Worm (Caenorhabditis elegans): ENCODE results near the gene T16A9.5.

T16A9.5 gene

DNA sequence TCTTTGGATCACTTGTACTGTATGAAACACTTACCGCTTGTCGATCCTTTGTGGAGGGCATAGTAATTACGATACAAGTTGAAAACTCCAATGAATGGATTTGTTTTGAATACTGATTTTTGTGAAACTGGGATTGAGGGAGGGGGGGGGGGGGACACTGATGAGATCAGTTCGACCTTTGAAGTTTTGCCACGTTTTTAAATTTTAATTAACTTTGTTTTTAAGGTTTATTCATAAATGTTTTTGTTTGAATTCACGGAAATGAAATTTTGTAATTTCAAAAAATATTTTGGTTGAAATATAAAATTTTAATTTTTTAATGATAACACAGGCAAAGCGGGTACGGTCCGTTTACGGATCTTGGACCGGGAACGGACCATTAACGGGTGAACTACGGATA is 20.9 kb upstream of the T16A9.5 start, which contains the start of gene ent-3:
ent-3 (minus strand) TSS at position 101 of the 400 bp plus-strand sequence.
- TF ChIP-seq madf-2 (tag; optimal IDR thresholded peaks at IDR 0.05) = no peak
- no peak for TF ChIP-seq ceh-9 (tag; optimal IDR thresholded peaks at IDR 0.05)
- TF ChIP-seq rnt-1 (tag; optimal IDR thresholded peaks at IDR 0.05) = no peak
- TF ChIP-seq ceh-18 (tag; optimal IDR thresholded peaks at IDR 0.05) = no peak
- TF ChIP-seq ceh-2 (tag; optimal IDR thresholded peaks at IDR 0.05) = no peak
- no peak for TF ChIP-seq dve-1 (tag; optimal IDR thresholded peaks at IDR 0.05)
- no peak for TF ChIP-seq T23F11.4 (GFP tag; optimal IDR thresholded peaks at IDR 0.05)
- no peak for TF ChIP-seq F13H6.1 (tag; optimal IDR thresholded peaks at IDR 0.05)
- no peak for TF ChIP-seq elt-2 (tag; optimal IDR thresholded peaks at IDR 0.05)
- TF ChIP-seq sox-2 (GFP tag; IDR thresholded peaks at IDR 0.05) = no peak
- TF ChIP-seq tbx-7 (tag; optimal IDR thresholded peaks at IDR 0.05) = no peak

DNA sequence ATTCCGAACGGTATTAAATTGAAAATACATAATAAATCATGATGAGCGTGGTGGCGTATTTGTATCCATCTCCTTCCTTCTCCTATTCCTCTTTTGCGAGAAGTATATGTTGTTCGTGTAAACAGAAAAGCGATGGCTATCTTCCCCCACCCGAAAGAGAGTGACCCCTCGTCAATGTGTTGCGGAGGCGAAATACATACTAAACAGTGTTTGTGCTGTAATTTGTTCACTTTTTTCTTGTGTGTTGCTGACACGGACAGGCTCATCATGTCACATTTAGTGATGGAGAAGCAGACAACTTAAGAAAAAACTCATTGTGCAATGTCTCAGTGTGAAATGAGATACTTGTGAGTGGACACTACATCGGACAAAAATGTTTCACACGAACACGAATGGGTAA is 16.6 kb upstream of the T16A9.5 start:
- TF ChIP-seq F13H6.1 (tag; optimal IDR thresholded peaks at IDR 0.05) (no peak), dmd-4 (tag; optimal IDR thresholded peaks at IDR 0.05; ENCODE audit: borderline replicate concordance) (no peak), ceh-31 (tag; optimal IDR thresholded peaks at IDR 0.05) (no peak), odd-2 (tag; optimal IDR thresholded peaks at IDR 0.05) (no peak), unc-3 (GFP tag; conservative IDR thresholded peaks at IDR 0.05) (no peak), unc-3 (tag; optimal IDR thresholded peaks at IDR 0.05) (no peak), madf-2 (tag; optimal IDR thresholded peaks at IDR 0.05) (no peak), ceh-18 (tag; optimal IDR thresholded peaks at IDR 0.05) (no peak), pax-1 (tag; optimal IDR thresholded peaks at IDR 0.05) (no peak), ceh-2 (tag; optimal IDR thresholded peaks at IDR 0.05) (no peak), Y22D7AL.16 (tag; optimal IDR thresholded peaks at IDR 0.05) (no peak), pha-4 (tag; optimal IDR thresholded peaks at IDR 0.05) (no peak), fax-1 (tag; optimal IDR thresholded peaks at IDR 0.05) (no peak), lin-11 (tag; optimal IDR thresholded peaks at IDR 0.05) (no peak), npax-4 (tag; optimal IDR thresholded peaks at IDR 0.05) (no peak), pha-2 (tag; optimal IDR thresholded peaks at IDR 0.05) (no peak)

DNA sequence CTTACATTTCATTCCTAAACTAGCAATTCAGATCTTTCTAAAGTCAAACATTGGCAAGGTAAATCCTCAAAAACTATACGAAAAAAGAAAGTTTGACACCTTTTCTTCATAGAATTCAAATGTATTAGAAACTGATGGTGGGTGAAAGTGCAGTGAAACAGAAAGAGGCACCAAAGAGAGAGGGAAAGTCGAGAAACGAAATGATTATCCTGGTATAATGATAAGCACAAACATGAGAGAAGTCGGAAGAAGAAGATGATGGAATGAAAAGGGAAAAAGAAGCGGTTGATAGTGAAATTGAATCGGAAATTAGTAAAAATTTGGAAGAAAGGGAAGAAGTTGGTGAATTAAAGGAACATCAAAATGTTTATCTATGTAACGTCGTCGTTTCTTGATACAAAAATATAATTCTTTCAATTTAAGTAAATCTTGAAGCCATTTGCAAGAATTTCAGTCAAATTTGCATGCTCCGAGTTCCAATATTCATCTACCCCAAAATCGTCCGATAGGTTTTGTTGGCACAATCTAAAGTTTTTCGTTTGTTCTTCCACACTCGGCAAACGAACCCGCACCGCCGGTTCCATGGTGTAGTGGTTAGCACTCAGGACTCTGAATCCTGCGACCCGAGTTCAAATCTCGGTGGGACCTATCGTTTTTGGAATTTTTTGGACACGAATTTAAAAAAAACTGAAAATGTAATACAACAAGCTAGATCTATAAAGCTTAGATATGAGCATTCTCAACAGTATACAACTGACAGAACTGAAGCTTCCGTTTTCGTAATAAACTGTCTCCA is 16.0 kb upstream of the T16A9.5 start:
- TF ChIP-seq nhr-11 (tag; optimal IDR thresholded peaks at IDR 0.05) = no peak

DNA sequence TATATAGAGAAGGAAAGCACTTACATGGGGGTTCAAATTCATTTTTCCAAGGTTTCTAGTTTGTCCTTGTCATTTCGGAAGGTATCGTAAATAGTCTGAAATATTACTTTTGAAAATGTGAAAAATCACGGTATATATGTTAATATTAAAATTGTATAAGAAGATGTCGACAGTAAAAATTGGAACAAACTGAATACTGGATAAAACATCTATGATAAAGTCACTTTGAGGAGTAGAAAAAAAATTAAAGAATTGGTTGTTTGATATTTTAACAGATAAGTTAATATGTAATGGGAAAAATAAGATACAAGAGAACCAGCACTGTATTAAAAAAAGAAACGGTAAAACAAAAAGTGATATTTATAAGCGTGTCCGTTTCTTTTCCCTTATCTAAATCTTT is 11.4 kb upstream of the T16A9.5 start, which contains the start of gene nep-21:
nep-21 (minus strand) TSS at position 101 of the 400 bp plus-strand sequence.
- TF ChIP-seq mec-3 (tag; optimal IDR thresholded peaks at IDR 0.05; ENCODE audit: borderline replicate concordance) (no peak), ceh-24 (tag; optimal IDR thresholded peaks at IDR 0.05) (no peak), syd-9 (tag; optimal IDR thresholded peaks at IDR 0.05) (no peak), ceh-48 (tag; optimal IDR thresholded peaks at IDR 0.05) (no peak), ttx-3 (tag; optimal IDR thresholded peaks at IDR 0.05) (no peak), lin-11 (tag; optimal IDR thresholded peaks at IDR 0.05) (no peak)

DNA sequence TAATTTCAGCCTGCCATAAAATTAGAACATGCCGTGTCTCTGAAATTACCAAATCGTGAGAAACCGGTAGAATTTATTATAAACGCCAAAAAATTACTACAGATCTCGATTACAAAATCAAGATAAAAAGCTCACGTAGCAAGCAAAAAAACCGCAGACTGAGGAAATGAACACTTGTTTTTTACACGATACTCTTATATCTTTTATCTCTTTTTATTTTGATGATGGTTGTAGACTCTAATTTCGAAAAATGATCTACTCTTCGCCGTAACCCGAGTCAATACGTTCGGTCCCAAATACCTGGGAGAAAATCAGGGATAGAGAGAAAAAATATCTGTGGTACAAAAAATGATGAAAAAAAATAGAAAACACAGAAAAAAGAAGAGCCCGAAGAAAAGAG is 8.1 kb upstream of the T16A9.5 start:
- TF ChIP-seq ceh-34 (tag; optimal IDR thresholded peaks at IDR 0.05) = no peak
- no peak for TF ChIP-seq odd-2 (tag; optimal IDR thresholded peaks at IDR 0.05)
- TF ChIP-seq ceh-6 (GFP tag; optimal IDR thresholded peaks at IDR 0.05) = no peak
- no peak for TF ChIP-seq pha-4 (tag; optimal IDR thresholded peaks at IDR 0.05)
- no peak for TF ChIP-seq K09A11.1 (tag; optimal IDR thresholded peaks at IDR 0.05; ENCODE audit: insufficient read depth)
- TF ChIP-seq nhr-11 (tag; optimal IDR thresholded peaks at IDR 0.05) = no peak
- TF ChIP-seq unc-3 (GFP tag; conservative IDR thresholded peaks at IDR 0.05) = no peak
- TF ChIP-seq unc-3 (tag; optimal IDR thresholded peaks at IDR 0.05) = no peak
- no peak for TF ChIP-seq lin-11 (tag; optimal IDR thresholded peaks at IDR 0.05)
- no peak for TF ChIP-seq ceh-9 (tag; optimal IDR thresholded peaks at IDR 0.05)
- TF ChIP-seq fax-1 (tag; optimal IDR thresholded peaks at IDR 0.05) = no peak
- TF ChIP-seq hlh-13 (GFP tag; optimal IDR thresholded peaks at IDR 0.05) = no peak
- TF ChIP-seq npax-4 (tag; optimal IDR thresholded peaks at IDR 0.05) = no peak
- no peak for TF ChIP-seq ceh-14 (tag; optimal IDR thresholded peaks at IDR 0.05)
- TF ChIP-seq unc-55 (GFP tag; optimal IDR thresholded peaks at IDR 0.05) = no peak
- TF ChIP-seq pqm-1 (tag; optimal IDR thresholded peaks at IDR 0.05) = no peak
- no peak for TF ChIP-seq che-1 (tag; optimal IDR thresholded peaks at IDR 0.05)
- TF ChIP-seq ref-2 (tag; optimal IDR thresholded peaks at IDR 0.05) = no peak
- TF ChIP-seq ceh-22 (tag; optimal IDR thresholded peaks at IDR 0.05) = no peak
- no peak for TF ChIP-seq elt-4 (tag; optimal IDR thresholded peaks at IDR 0.05)
- no peak for TF ChIP-seq C08G9.2 (tag; optimal IDR thresholded peaks at IDR 0.05)

Data from whole organism, late embryonic.